Fruit fly (Drosophila melanogaster) whole organism, embryonic: Measurements from ENCODE around the gene CG6067.

ENCODE experiments used
- Aef1 ChIP-seq: fragments of 200-800 bp; sonication (Bioruptor generic); IDR thresholded peaks from 3 replicates; pipeline ENCODE4 v1.3.6; 2022; ENCODE audit warnings: missing biosample characterization, missing genetic modification characterization
- Bteb2 ChIP-seq: fragments of 200-800 bp; sonication (Bioruptor generic); optimal IDR thresholded peaks from 2 replicates; lab custom pipeline; 2016; ENCODE audit warnings: missing biosample characterization, missing genetic modification characterization
- CG11093 ChIP-seq: fragments of 200-800 bp; sonication (Bioruptor generic); IDR thresholded peaks from 3 replicates; pipeline ENCODE4 v1.3.6; 2022; ENCODE audit warnings: missing biosample characterization, missing genetic modification characterization
- CG11398 ChIP-seq: fragments of 200-800 bp; sonication (Bioruptor generic); optimal IDR thresholded peaks from 2 replicates; lab custom pipeline; 2016; ENCODE audit warnings: missing biosample characterization, missing genetic modification characterization
- CG11456 ChIP-seq: fragments of 200-800 bp; sonication (Bioruptor generic); IDR thresholded peaks from 3 replicates; pipeline ENCODE4 v1.3.6; 2022; ENCODE audit warnings: missing biosample characterization, missing genetic modification characterization
- CG11560 ChIP-seq: fragments of 200-800 bp; sonication (Bioruptor generic); IDR thresholded peaks from 3 replicates; pipeline ENCODE4 v1.3.6; 2022; ENCODE audit warnings: missing biosample characterization, missing genetic modification characterization
- CG11723 ChIP-seq: fragments of 200-800 bp; sonication (Bioruptor generic); optimal IDR thresholded peaks from 2 replicates; lab custom pipeline; 2017; ENCODE audit warnings: missing biosample characterization, mild to moderate bottlenecking, missing genetic modification characterization
- CG1233 ChIP-seq: fragments of 200-800 bp; sonication (Bioruptor generic); optimal IDR thresholded peaks from 4 replicates; lab custom pipeline; 2018; ENCODE audit warnings: missing biosample characterization, mild to moderate bottlenecking, missing genetic modification characterization
- CG12391 ChIP-seq: fragments of 200-800 bp; sonication (Bioruptor generic); optimal IDR thresholded peaks from 3 replicates; lab custom pipeline; 2018; ENCODE audit warnings: missing biosample characterization, mild to moderate bottlenecking, missing genetic modification characterization, moderate library complexity
- CG14710 ChIP-seq: fragments of 200-800 bp; sonication (Bioruptor generic); optimal IDR thresholded peaks from 3 replicates; lab custom pipeline; 2019; ENCODE audit warnings: missing biosample characterization, mild to moderate bottlenecking, missing genetic modification characterization, moderate library complexity
- CG16813 ChIP-seq: fragments of 200-800 bp; sonication (Bioruptor generic); IDR thresholded peaks from 3 replicates; pipeline ENCODE4 v1.3.6; 2022; ENCODE audit warnings: missing biosample characterization, missing genetic modification characterization; ENCODE audit not compliant: partially characterized antibody
- CG17385 ChIP-seq: fragments of 200-800 bp; sonication (Bioruptor generic); optimal IDR thresholded peaks from 3 replicates; lab custom pipeline; 2018; ENCODE audit warnings: missing biosample characterization, mild to moderate bottlenecking, missing genetic modification characterization
- CG18476 ChIP-seq: fragments of 200-800 bp; sonication (Bioruptor generic); optimal IDR thresholded peaks from 2 replicates; lab custom pipeline; 2016; ENCODE audit warnings: missing biosample characterization, mild to moderate bottlenecking, missing genetic modification characterization
- CG18764 ChIP-seq: fragments of 200-800 bp; sonication (Bioruptor generic); optimal IDR thresholded peaks from 3 replicates; lab custom pipeline; 2016; ENCODE audit warnings: missing biosample characterization, missing genetic modification characterization
- CG42726 ChIP-seq: fragments of 200-800 bp; sonication (Bioruptor generic); IDR thresholded peaks from 2 replicates; pipeline ENCODE4 v1.3.6; 2022; ENCODE audit warnings: missing biosample characterization, missing genetic modification characterization; ENCODE audit not compliant: partially characterized antibody
- CG4707 ChIP-seq: fragments of 200-800 bp; sonication (Bioruptor generic); optimal IDR thresholded peaks from 2 replicates; lab custom pipeline; 2018; ENCODE audit warnings: missing biosample characterization, mild to moderate bottlenecking, missing genetic modification characterization, moderate library complexity
- CG7786 ChIP-seq: fragments of 200-800 bp; sonication (Bioruptor generic); optimal IDR thresholded peaks from 2 replicates; lab custom pipeline; 2016; ENCODE audit warnings: missing biosample characterization, missing genetic modification characterization
- CG7987 ChIP-seq: fragments of 200-800 bp; sonication (Bioruptor generic); optimal IDR thresholded peaks from 2 replicates; lab custom pipeline; 2018; ENCODE audit warnings: missing biosample characterization, mild to moderate bottlenecking, missing genetic modification characterization, moderate library complexity
- CG8281 ChIP-seq: fragments of 200-800 bp; sonication (Bioruptor generic); optimal IDR thresholded peaks from 2 replicates; lab custom pipeline; 2018; ENCODE audit warnings: missing biosample characterization, mild to moderate bottlenecking, missing genetic modification characterization, moderate library complexity
- CG8290 ChIP-seq, 3 experiments: fragments of 200-800 bp; sonication (Bioruptor generic); optimal IDR thresholded peaks; 2 replicates each; lab custom pipeline; 2016 to 2019; ENCODE audit warnings: missing biosample characterization in 3 of 3, missing genetic modification characterization in 3 of 3, mild to moderate bottlenecking in 2 of 3, moderate library complexity in 1 of 3
- CG8765 ChIP-seq: fragments of 200-800 bp; sonication (Bioruptor generic); IDR thresholded peaks from 2 replicates; pipeline ENCODE4 v1.3.6; 2022; ENCODE audit warnings: missing biosample characterization, missing genetic modification characterization
- CG8924 ChIP-seq: fragments of 200-800 bp; optimal IDR thresholded peaks from 3 replicates; lab custom pipeline; 2019; ENCODE audit warnings: missing biosample characterization, mild to moderate bottlenecking, missing genetic modification characterization, moderate library complexity
- CG9609 ChIP-seq: fragments of 200-800 bp; sonication (Bioruptor generic); optimal IDR thresholded peaks from 3 replicates; lab custom pipeline; 2016; ENCODE audit warnings: missing biosample characterization, missing genetic modification characterization
- Elba2 ChIP-seq: fragments of 200-800 bp; sonication (Bioruptor generic); optimal IDR thresholded peaks from 3 replicates; lab custom pipeline; 2016; ENCODE audit warnings: missing biosample characterization, missing genetic modification characterization
- Ets65A ChIP-seq: fragments of 200-800 bp; sonication (Bioruptor generic); peaks from one replicate; lab custom pipeline; 2016; ENCODE audit warnings: missing biosample characterization, missing genetic modification characterization
- Med ChIP-seq: fragments of 200-800 bp; sonication (Bioruptor generic); peaks from one replicate; lab custom pipeline; 2016; ENCODE audit warnings: missing biosample characterization, missing genetic modification characterization, mild to moderate bottlenecking, inconsistent platforms, moderate library complexity
- NK7.1 ChIP-seq: fragments of 200-800 bp; sonication (Bioruptor generic); optimal IDR thresholded peaks from 3 replicates; lab custom pipeline; 2016; ENCODE audit warnings: missing biosample characterization, missing genetic modification characterization
- Oaz ChIP-seq: fragments of 200-800 bp; sonication (Bioruptor generic); IDR thresholded peaks from 2 replicates; pipeline ENCODE4 v1.3.6; 2022; ENCODE audit warnings: missing biosample characterization, missing genetic modification characterization
- Oli ChIP-seq: fragments of 200-800 bp; sonication (Bioruptor generic); optimal IDR thresholded peaks from 2 replicates; lab custom pipeline; 2018; ENCODE audit warnings: missing biosample characterization, mild to moderate bottlenecking, missing genetic modification characterization, moderate library complexity
- Optix ChIP-seq: fragments of 200-800 bp; sonication (Bioruptor generic); IDR thresholded peaks from 3 replicates; pipeline ENCODE4 v1.3.6; 2022; ENCODE audit warnings: missing biosample characterization, missing genetic modification characterization
- Sox102F ChIP-seq: fragments of 200-800 bp; sonication (Bioruptor generic); optimal IDR thresholded peaks from 2 replicates; lab custom pipeline; 2018; ENCODE audit warnings: missing biosample characterization, mild to moderate bottlenecking, missing genetic modification characterization, moderate library complexity
- Xbp1 ChIP-seq: fragments of 200-800 bp; sonication (Bioruptor generic); optimal IDR thresholded peaks from 3 replicates; lab custom pipeline; 2016; ENCODE audit warnings: missing biosample characterization, mild to moderate bottlenecking, missing genetic modification characterization
- Xrp1 ChIP-seq: fragments of 200-800 bp; sonication (Bioruptor generic); IDR thresholded peaks from 2 replicates; pipeline ENCODE4 v1.3.6; 2022; ENCODE audit warnings: missing biosample characterization, missing genetic modification characterization
- bowl ChIP-seq: fragments of 200-800 bp; sonication (Bioruptor generic); IDR thresholded peaks from 2 replicates; pipeline ENCODE4 v1.3.6; 2022; ENCODE audit warnings: missing biosample characterization, missing genetic modification characterization
- chinmo ChIP-seq: fragments of 200-800 bp; sonication (Bioruptor generic); IDR thresholded peaks from 4 replicates; pipeline ENCODE4 v1.3.6; 2022; ENCODE audit warnings: missing biosample characterization, missing genetic modification characterization; ENCODE audit not compliant: partially characterized antibody
- dm ChIP-seq: fragments of 200-800 bp; sonication (Bioruptor generic); optimal IDR thresholded peaks from 3 replicates; lab custom pipeline; 2016; ENCODE audit warnings: missing biosample characterization, missing genetic modification characterization
- dysf ChIP-seq: fragments of 200-800 bp; sonication (Bioruptor generic); IDR thresholded peaks from 3 replicates; pipeline ENCODE4 v1.3.6; 2022; ENCODE audit warnings: missing biosample characterization, missing genetic modification characterization
- en ChIP-seq: fragments of 200-800 bp; sonication (Bioruptor generic); optimal IDR thresholded peaks from 2 replicates; lab custom pipeline; 2016; ENCODE audit warnings: missing biosample characterization, missing genetic modification characterization
- lmd ChIP-seq: fragments of 200-800 bp; sonication (Bioruptor generic); IDR thresholded peaks from 2 replicates; pipeline ENCODE4 v1.3.6; 2022; ENCODE audit warnings: missing biosample characterization, missing genetic modification characterization
- mam ChIP-seq: fragments of 200-800 bp; sonication (Bioruptor generic); optimal IDR thresholded peaks from 3 replicates; lab custom pipeline; 2016; ENCODE audit warnings: missing biosample characterization, missing genetic modification characterization
- peb ChIP-seq: fragments of 200-800 bp; sonication (Bioruptor generic); IDR thresholded peaks from 2 replicates; pipeline ENCODE4 v1.3.6; 2022; ENCODE audit warnings: missing biosample characterization, missing genetic modification characterization
- pros ChIP-seq: fragments of 200-800 bp; sonication (Bioruptor generic); optimal IDR thresholded peaks from 3 replicates; lab custom pipeline; 2019; ENCODE audit warnings: missing biosample characterization, mild to moderate bottlenecking, missing genetic modification characterization, moderate library complexity
- psq ChIP-seq: fragments of 200-800 bp; sonication (Bioruptor generic); optimal IDR thresholded peaks from 2 replicates; lab custom pipeline; 2017; ENCODE audit warnings: missing biosample characterization, missing genetic modification characterization
- sd ChIP-seq: fragments of 200-800 bp; sonication (Bioruptor generic); optimal IDR thresholded peaks from 3 replicates; lab custom pipeline; 2018; ENCODE audit warnings: missing biosample characterization, mild to moderate bottlenecking, missing genetic modification characterization, moderate library complexity
- sima ChIP-seq: fragments of 200-800 bp; sonication (Bioruptor generic); optimal IDR thresholded peaks from 2 replicates; lab custom pipeline; 2016; ENCODE audit warnings: missing biosample characterization, missing genetic modification characterization
- trh ChIP-seq: fragments of 200-800 bp; sonication (Bioruptor generic); optimal IDR thresholded peaks from 2 replicates; lab custom pipeline; 2016; ENCODE audit warnings: missing biosample characterization, missing genetic modification characterization
- vvl ChIP-seq: fragments of 200-800 bp; sonication (Bioruptor generic); IDR thresholded peaks from 2 replicates; pipeline ENCODE4 v1.3.6; 2022; ENCODE audit warnings: missing biosample characterization, missing genetic modification characterization
- zen2 ChIP-seq: fragments of 200-800 bp; sonication (Bioruptor generic); IDR thresholded peaks from 3 replicates; pipeline ENCODE4 v1.3.6; 2022; ENCODE audit warnings: missing biosample characterization, missing genetic modification characterization; ENCODE audit not compliant: partially characterized antibody

The CG6067 gene

DNA sequence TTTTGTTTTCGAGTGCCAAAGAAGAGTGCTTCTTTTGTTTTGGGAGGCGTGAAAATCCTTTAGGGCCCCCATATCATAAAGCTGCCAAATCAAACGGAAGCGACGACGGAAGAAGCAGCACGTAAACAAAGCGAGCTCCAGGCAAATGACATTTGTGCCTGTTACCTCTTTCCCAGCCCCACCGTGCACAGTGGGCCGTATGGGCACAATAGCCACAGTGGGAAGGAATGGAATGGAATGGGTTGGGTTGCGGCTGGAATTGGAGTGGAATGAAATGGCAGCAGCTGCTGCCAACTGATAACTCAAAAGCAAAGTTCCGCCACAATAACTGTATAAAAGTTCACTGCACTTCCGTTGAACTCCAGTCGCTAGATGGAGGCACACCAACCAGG, 15.2 kb downstream of the CG6067 start:
- no peak for TF ChIP-seq sd
- no peak for TF ChIP-seq Sox102F (GFP tag; lab: Kevin White, UChicago)
- TF ChIP-seq CG11456 (GFP tag; lab: Robert Waterston, UW) = no peak
- peak; percentile 58 for TF ChIP-seq Ets65A
- no peak for TF ChIP-seq Elba2
- TF ChIP-seq CG9609 (GFP tag; lab: Kevin White, UChicago) = no peak
- no peak for TF ChIP-seq CG7786
- no peak for TF ChIP-seq chinmo (GFP tag; lab: Robert Waterston, UW)
- TF ChIP-seq Med (GFP tag; lab: Kevin White, UChicago) = peak; percentile 56
- TF ChIP-seq Optix (GFP tag; lab: Robert Waterston, UW) = no peak
- TF ChIP-seq en (GFP tag; lab: Kevin White, UChicago) = no peak
- TF ChIP-seq mam (GFP tag; lab: Kevin White, UChicago) = no peak
- TF ChIP-seq bowl (GFP tag; lab: Robert Waterston, UW) = no peak
- TF ChIP-seq CG42726 (GFP tag; lab: Robert Waterston, UW) = no peak
- TF ChIP-seq sima = no peak
- TF ChIP-seq CG18476 (GFP tag; lab: Kevin White, UChicago) = no peak
- TF ChIP-seq Xrp1 (GFP tag; lab: Robert Waterston, UW) = no peak
- TF ChIP-seq vvl = no peak
- no peak for TF ChIP-seq Xbp1 (GFP tag; lab: Kevin White, UChicago)
- 0 out of 3 replicates have a peak, but pooled peaks have one; percentile 3 for TF ChIP-seq dysf (GFP tag; lab: Robert Waterston, UW)
- TF ChIP-seq CG8290 (GFP tag; optimal IDR thresholded peaks at IDR 0.05; lab: Kevin White, UChicago) = no peak
- TF ChIP-seq CG8290 (tag; optimal IDR thresholded peaks at IDR 0.05; lab: Kevin White, UChicago) = peak in 1 of 2 experiments; percentile 12
- TF ChIP-seq CG11560 (tag; lab: Robert Waterston, UW) = no peak
- TF ChIP-seq CG17385 (GFP tag; lab: Kevin White, UChicago) = no peak
- no peak for TF ChIP-seq CG16813
- TF ChIP-seq Aef1 (GFP tag; lab: Robert Waterston, UW) = no peak
- TF ChIP-seq pros (GFP tag; lab: Kevin White, UChicago) = no peak
- TF ChIP-seq lmd (GFP tag; lab: Robert Waterston, UW) = no peak
- no peak for TF ChIP-seq NK7.1 (GFP tag; lab: Kevin White, UChicago)
- TF ChIP-seq CG8281 (tag; lab: Kevin White, UChicago) = no peak
- TF ChIP-seq CG8924 = no peak
- 0 out of 3 replicates have a peak, but pooled peaks have one; percentile 39 for TF ChIP-seq zen2 (GFP tag; lab: Robert Waterston, UW)
- TF ChIP-seq CG7987 = no peak
- no peak for TF ChIP-seq trh
- no peak for TF ChIP-seq CG11093
- TF ChIP-seq dm (GFP tag; lab: Kevin White, UChicago) = no peak
- no peak for TF ChIP-seq peb
- TF ChIP-seq CG11723 = no peak
- TF ChIP-seq CG8765 (GFP tag; lab: Robert Waterston, UW) = no peak
- peak; percentile 91 for TF ChIP-seq CG4707
- no peak for TF ChIP-seq CG12391
- no peak for TF ChIP-seq psq (GFP tag; lab: Kevin White, UChicago)
- TF ChIP-seq Oaz (GFP tag; lab: Robert Waterston, UW) = no peak
- no peak for TF ChIP-seq CG14710
- TF ChIP-seq Bteb2 (GFP tag; lab: Kevin White, UChicago) = no peak
- TF ChIP-seq CG18764 (GFP tag; lab: Kevin White, UChicago) = no peak
- no peak for TF ChIP-seq CG11398 (GFP tag; lab: Kevin White, UChicago)
- no peak for TF ChIP-seq CG1233 (GFP tag; lab: Kevin White, UChicago)
- TF ChIP-seq Oli (tag; lab: Kevin White, UChicago) = no peak
